Worm (Caenorhabditis elegans) whole organism, L1 larva: ENCODE results near the gene rde-1.

Experiments
- ceh-82 ChIP-seq, 3 experiments: fragments of 150-350 bp in 1 of 3; sonication (generic microtip) in 2 of 3; optimal IDR thresholded peaks; 2 replicates each; lab custom pipeline; 2014 to 2017; ENCODE audit warnings: missing biosample characterization in 3 of 3, missing genetic modification characterization in 3 of 3
- egl-27 ChIP-seq, 2 experiments: fragments of 150-350 bp in 1 of 2; sonication (generic microtip); optimal IDR thresholded peaks; 3 replicates each; lab custom pipeline; 2017 to 2018; ENCODE audit warnings: missing biosample characterization in 2 of 2, missing genetic modification characterization in 2 of 2, missing genetic modification reagents in 2 of 2
- snpc-4 ChIP-seq: fragments of 150-350 bp; optimal IDR thresholded peaks from 2 replicates; lab custom pipeline; 2014; ENCODE audit warnings: missing biosample characterization, missing genetic modification characterization

DNA sequence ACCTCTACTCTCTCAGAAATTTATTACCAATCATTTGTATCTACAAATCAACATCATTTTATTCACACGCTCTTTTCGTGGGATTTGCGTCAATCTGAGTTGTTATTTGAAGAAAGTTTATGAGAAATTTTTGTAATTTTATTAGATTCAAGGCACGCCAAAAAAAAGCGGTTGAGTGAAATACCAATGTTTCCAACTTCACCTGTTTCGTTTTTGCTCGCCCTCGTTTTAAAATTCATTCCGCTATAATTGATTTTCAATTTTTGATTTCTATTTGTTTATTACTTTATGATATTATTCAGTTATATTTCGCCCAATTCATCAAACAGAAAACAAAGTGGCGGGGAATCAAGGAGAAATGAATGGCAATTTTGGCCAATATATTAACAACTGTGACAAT, 9.3 kb upstream of the rde-1 start, which contains the start of gene K08H10.10:
- TF ChIP-seq snpc-4 (no peak), egl-27 (tag; optimal IDR thresholded peaks at IDR 0.05; lab: Kevin White, UChicago) (no peak), ceh-82 (tag; optimal IDR thresholded peaks at IDR 0.05; lab: Kevin White, UChicago) (no peak)
